Worm (Caenorhabditis elegans) whole organism, L4 larva: ENCODE results near the gene arrd-10.

Experiments
- D1046.2 ChIP-seq: fragments of 200-800 bp; sonication (Bioruptor generic); IDR thresholded peaks from 2 replicates; pipeline ENCODE4 v1.3.6; 2022; ENCODE audit warnings: missing genetic modification characterization, missing compliant biosample characterization
- F10B5.3 ChIP-seq: sonication (generic microtip); optimal IDR thresholded peaks from 2 replicates; lab custom pipeline; 2016; ENCODE audit warnings: mild to moderate bottlenecking, missing genetic modification characterization, missing compliant biosample characterization
- F37D6.2 ChIP-seq: sonication (generic microtip); optimal IDR thresholded peaks from 2 replicates; lab custom pipeline; 2016; ENCODE audit warnings: mild to moderate bottlenecking, missing genetic modification characterization, missing compliant biosample characterization
- F44E2.7 ChIP-seq: fragments of 200-800 bp; sonication (Bioruptor generic); IDR thresholded peaks from 2 replicates; pipeline ENCODE4 v2.1.2; 2022; ENCODE audit warnings: missing genetic modification characterization, missing compliant biosample characterization
- T20F7.1 ChIP-seq: fragments of 200-800 bp; sonication (Bioruptor generic); optimal IDR thresholded peaks from 2 replicates; lab custom pipeline; 2018; ENCODE audit warnings: mild to moderate bottlenecking, missing genetic modification characterization, missing compliant biosample characterization
- T26A8.4 ChIP-seq: fragments of 200-800 bp; sonication (Bioruptor generic); IDR thresholded peaks from 2 replicates; pipeline ENCODE4 v1.3.6; 2022; ENCODE audit warnings: missing genetic modification characterization, missing compliant biosample characterization
- ZK546.5 ChIP-seq, 2 experiments: sonication (generic microtip); optimal IDR thresholded peaks; 2 replicates each; lab custom pipeline; 2017; ENCODE audit warnings: missing biosample characterization in 2 of 2, missing genetic modification characterization in 2 of 2
- aly-2 ChIP-seq: sonication (generic microtip); optimal IDR thresholded peaks from 2 replicates; lab custom pipeline; 2018; ENCODE audit warnings: missing biosample characterization, missing genetic modification characterization
- ceh-20 ChIP-seq: fragments of 200-800 bp; sonication (Bioruptor generic); IDR thresholded peaks from 2 replicates; pipeline ENCODE4 v1.3.6; 2022; ENCODE audit warnings: missing genetic modification reagents, missing genetic modification characterization, missing compliant biosample characterization
- ceh-62 ChIP-seq: sonication (generic microtip); optimal IDR thresholded peaks from 2 replicates; lab custom pipeline; 2017; ENCODE audit warnings: missing biosample characterization, missing genetic modification characterization
- ces-1 ChIP-seq: fragments of 150-350 bp; sonication (generic microtip); optimal IDR thresholded peaks from 4 replicates; lab custom pipeline; 2014; ENCODE audit warnings: missing biosample characterization, missing genetic modification reagents, missing genetic modification characterization
- cey-2 ChIP-seq: sonication (generic microtip); optimal IDR thresholded peaks from 3 replicates; lab custom pipeline; 2017; ENCODE audit warnings: missing genetic modification characterization, mild to moderate bottlenecking, missing compliant biosample characterization, antibody characterized with exemption, borderline replicate concordance; ENCODE audit not compliant: insufficient read depth
- dmd-9 ChIP-seq: fragments of 200-800 bp; sonication (Bioruptor generic); IDR thresholded peaks from 2 replicates; pipeline ENCODE4 v1.3.6; 2022; ENCODE audit warnings: missing genetic modification reagents, missing genetic modification characterization, missing compliant biosample characterization
- dpl-1 ChIP-seq: fragments of 150-350 bp; optimal IDR thresholded peaks from 2 replicates; lab custom pipeline; 2014; ENCODE audit warnings: missing biosample characterization, missing genetic modification reagents, missing genetic modification characterization
- dve-1 ChIP-seq: sonication (generic microtip); optimal IDR thresholded peaks from 2 replicates; lab custom pipeline; 2017; ENCODE audit warnings: antibody characterized with exemption, mild to moderate bottlenecking, missing genetic modification characterization, missing compliant biosample characterization; ENCODE audit not compliant: insufficient read depth
- fos-1 ChIP-seq: fragments of 150-350 bp; optimal IDR thresholded peaks from 2 replicates; lab custom pipeline; 2014; ENCODE audit warnings: missing biosample characterization, missing genetic modification characterization
- gei-8 ChIP-seq: fragments of 200-800 bp; sonication (Bioruptor generic); optimal IDR thresholded peaks from 2 replicates; lab custom pipeline; 2018; ENCODE audit warnings: mild to moderate bottlenecking, missing genetic modification characterization, missing compliant biosample characterization
- hif-1 ChIP-seq, 2 experiments: sonication (generic microtip); optimal IDR thresholded peaks; 2 replicates each; lab custom pipeline; 2016 to 2017; ENCODE audit warnings: missing compliant biosample characterization in 2 of 2, missing genetic modification characterization in 2 of 2, missing genetic modification reagents in 2 of 2, missing genotype in 2 of 2, mild to moderate bottlenecking in 1 of 2
- lim-7 ChIP-seq: fragments of 200-800 bp; sonication (Bioruptor generic); IDR thresholded peaks from 2 replicates; pipeline ENCODE4 v1.3.6; 2022; ENCODE audit warnings: missing genetic modification characterization, missing compliant biosample characterization
- lin-1 ChIP-seq: fragments of 200-800 bp; sonication (Bioruptor generic); IDR thresholded peaks from 2 replicates; pipeline ENCODE4 v1.3.6; 2022; ENCODE audit warnings: missing genetic modification reagents, missing genetic modification characterization, missing compliant biosample characterization
- lin-38 ChIP-seq: fragments of 200-800 bp; sonication (Bioruptor generic); IDR thresholded peaks from 2 replicates; pipeline ENCODE4 v1.3.6; 2022; ENCODE audit warnings: missing genetic modification reagents, missing genetic modification characterization, missing compliant biosample characterization
- lin-39 ChIP-seq: fragments of 150-350 bp; optimal IDR thresholded peaks from 2 replicates; lab custom pipeline; 2014; ENCODE audit warnings: missing biosample characterization, missing genetic modification reagents, missing genetic modification characterization
- lir-3 ChIP-seq: sonication (generic microtip); optimal IDR thresholded peaks from 2 replicates; lab custom pipeline; 2016; ENCODE audit warnings: mild to moderate bottlenecking, missing genetic modification characterization, missing compliant biosample characterization
- lsy-2 ChIP-seq, 2 experiments: fragments of 150-350 bp in 1 of 2; sonication (generic microtip) in 1 of 2; optimal IDR thresholded peaks; 2 replicates each; lab custom pipeline; 2014 to 2017; ENCODE audit warnings: missing biosample characterization in 2 of 2, missing genetic modification characterization in 2 of 2
- mep-1 ChIP-seq: fragments of 150-350 bp; sonication (generic microtip); optimal IDR thresholded peaks from 3 replicates; lab custom pipeline; 2014; ENCODE audit warnings: missing biosample characterization, missing genetic modification characterization
- mes-2 ChIP-seq: sonication (generic microtip); optimal IDR thresholded peaks from 2 replicates; lab custom pipeline; 2016; ENCODE audit warnings: missing genotype, mild to moderate bottlenecking, missing genetic modification characterization, missing compliant biosample characterization; ENCODE audit not compliant: poor library complexity, severe bottlenecking
- mxl-2 ChIP-seq: fragments of 200-800 bp; sonication (Bioruptor generic); conservative IDR thresholded peaks from 2 replicates; pipeline ENCODE4 v1.3.6; 2022; ENCODE audit warnings: missing genetic modification reagents, missing genetic modification characterization, missing compliant biosample characterization
- nhr-11 ChIP-seq: fragments of 150-350 bp; optimal IDR thresholded peaks from 2 replicates; lab custom pipeline; 2014; ENCODE audit warnings: missing biosample characterization, missing genetic modification characterization
- nhr-111 ChIP-seq: fragments of 200-800 bp; sonication (Bioruptor generic); optimal IDR thresholded peaks from 2 replicates; lab custom pipeline; 2018; ENCODE audit warnings: mild to moderate bottlenecking, missing genetic modification characterization, missing compliant biosample characterization
- nhr-237 ChIP-seq: sonication (generic microtip); optimal IDR thresholded peaks from 2 replicates; lab custom pipeline; 2017; ENCODE audit warnings: missing biosample characterization, missing genetic modification characterization
- nhr-28 ChIP-seq: fragments of 150-350 bp; optimal IDR thresholded peaks from 2 replicates; lab custom pipeline; 2014; ENCODE audit warnings: missing biosample characterization, missing genetic modification characterization
- nhr-41 ChIP-seq: fragments of 200-800 bp; sonication (Bioruptor generic); IDR thresholded peaks from 2 replicates; pipeline ENCODE4 v1.3.6; 2022; ENCODE audit warnings: missing genetic modification reagents, missing genetic modification characterization, missing compliant biosample characterization
- nhr-48 ChIP-seq: sonication (generic microtip); optimal IDR thresholded peaks from 2 replicates; lab custom pipeline; 2016; ENCODE audit warnings: mild to moderate bottlenecking, missing genetic modification characterization, missing compliant biosample characterization
- nhr-6 ChIP-seq: fragments of 150-350 bp; optimal IDR thresholded peaks from 2 replicates; lab custom pipeline; 2014; ENCODE audit warnings: missing biosample characterization, missing genetic modification characterization
- pha-4 ChIP-seq, 2 experiments: fragments of 150-350 bp in 1 of 2; fragments of 200-800 bp in 1 of 2; sonication (Bioruptor generic) in 1 of 2; IDR thresholded peaks in 1 of 2; optimal IDR thresholded peaks in 1 of 2; 2 replicates each; pipeline versions ENCODE4 v1.3.6 to Lab custom; 2014 to 2022; ENCODE audit warnings: missing genetic modification characterization in 2 of 2, missing genetic modification reagents in 2 of 2, missing biosample characterization in 1 of 2, missing compliant biosample characterization in 1 of 2
- php-3 ChIP-seq: fragments of 200-800 bp; sonication (Bioruptor generic); IDR thresholded peaks from 2 replicates; pipeline ENCODE4 v1.3.6; 2022; ENCODE audit warnings: missing genetic modification reagents, missing genetic modification characterization, missing compliant biosample characterization
- sdz-12 ChIP-seq: fragments of 200-800 bp; sonication (Bioruptor generic); optimal IDR thresholded peaks from 2 replicates; lab custom pipeline; 2018; ENCODE audit warnings: mild to moderate bottlenecking, missing genetic modification characterization, missing compliant biosample characterization
- skn-1 ChIP-seq: fragments of 150-350 bp; optimal IDR thresholded peaks from 2 replicates; lab custom pipeline; 2014; ENCODE audit warnings: missing biosample characterization, missing genetic modification characterization
- snpc-1.2 ChIP-seq: fragments of 200-800 bp; sonication (Bioruptor generic); IDR thresholded peaks from 2 replicates; pipeline ENCODE4 v1.3.6; 2022; ENCODE audit warnings: missing genetic modification reagents, missing genetic modification characterization, missing compliant biosample characterization
- snpc-4 ChIP-seq: fragments of 150-350 bp; optimal IDR thresholded peaks from 2 replicates; lab custom pipeline; 2014; ENCODE audit warnings: missing biosample characterization, missing genetic modification characterization
- spr-1 ChIP-seq: sonication (generic microtip); optimal IDR thresholded peaks from 2 replicates; lab custom pipeline; 2016; ENCODE audit warnings: mild to moderate bottlenecking, missing genetic modification characterization, missing compliant biosample characterization
- tag-97 ChIP-seq: fragments of 200-800 bp; sonication (Bioruptor generic); IDR thresholded peaks from 2 replicates; pipeline ENCODE4 v1.3.6; 2022; ENCODE audit warnings: missing genetic modification characterization, missing compliant biosample characterization
- unc-130 ChIP-seq: sonication (generic microtip); optimal IDR thresholded peaks from 2 replicates; lab custom pipeline; 2016; ENCODE audit warnings: missing genetic modification reagents, missing genetic modification characterization, missing compliant biosample characterization
- unc-39 ChIP-seq: sonication (generic microtip); optimal IDR thresholded peaks from 2 replicates; lab custom pipeline; 2017; ENCODE audit warnings: missing biosample characterization, missing genetic modification characterization
- unc-62 ChIP-seq, 3 experiments: fragments of 150-350 bp in 1 of 3; sonication (generic microtip); optimal IDR thresholded peaks in 2 of 3; peaks in 1 of 3; 1 replicate in 1 of 3; 2 replicates in 2 of 3; lab custom pipeline; 2014 to 2017; ENCODE audit warnings: missing biosample characterization in 3 of 3, missing genetic modification characterization in 3 of 3, missing genetic modification reagents in 3 of 3, missing genotype in 1 of 3
- vab-7 ChIP-seq: fragments of 200-800 bp; sonication (Bioruptor generic); IDR thresholded peaks from 2 replicates; pipeline ENCODE4 v1.3.6; 2022; ENCODE audit warnings: missing genetic modification reagents, missing genetic modification characterization, missing compliant biosample characterization
- zfp-2 ChIP-seq: sonication (generic microtip); optimal IDR thresholded peaks from 2 replicates; lab custom pipeline; 2016; ENCODE audit warnings: mild to moderate bottlenecking, missing genetic modification characterization, missing compliant biosample characterization
- ztf-7 ChIP-seq: fragments of 150-350 bp; optimal IDR thresholded peaks from 2 replicates; lab custom pipeline; 2014; ENCODE audit warnings: missing biosample characterization, missing genetic modification characterization

arrd-10 gene

ce11 chrII:12942496-12942895, 2.6 kb downstream of the arrd-10 start:
- TF ChIP-seq ces-1 (GFP tag; lab: Kevin White, UChicago) = no peak
- TF ChIP-seq nhr-28 = peak; percentile 22
- no peak for TF ChIP-seq nhr-111 (GFP tag; lab: Kevin White, UChicago)

ce11 chrII:12944587-12945126, 4.8 kb downstream of the arrd-10 start:
- TF ChIP-seq nhr-6 (tag; lab: Kevin White, UChicago) = peak; percentile 87
- TF ChIP-seq lim-7 (GFP tag; lab: Robert Waterston, UW) = peak; percentile 82
- TF ChIP-seq unc-130 = peak; percentile 90
- peak; percentile 46 for TF ChIP-seq unc-39 (tag; lab: Kevin White, UChicago)
- peak; percentile 99 for TF ChIP-seq T26A8.4
- no peak for TF ChIP-seq lin-39 (tag; lab: Kevin White, UChicago)
- peak; percentile 84 for TF ChIP-seq F44E2.7 (GFP tag; lab: Robert Waterston, UW)
- peak; percentile 87 for TF ChIP-seq php-3 (GFP tag; lab: Robert Waterston, UW)
- no peak for TF ChIP-seq ZK546.5 (tag; optimal IDR thresholded peaks at IDR 0.05; lab: Kevin White, UChicago)
- peak; percentile 88 for TF ChIP-seq sdz-12
- TF ChIP-seq dve-1 = peak; percentile 97
- TF ChIP-seq cey-2 (tag; lab: Kevin White, UChicago) = no peak
- TF ChIP-seq F10B5.3 (tag; lab: Kevin White, UChicago) = peak; percentile 88
- TF ChIP-seq hif-1 (tag; optimal IDR thresholded peaks at IDR 0.05; lab: Kevin White, UChicago) = peak; percentile 70 to 81
- peak; percentile 18 for TF ChIP-seq fos-1 (tag; lab: Kevin White, UChicago)
- TF ChIP-seq snpc-1.2 (GFP tag; lab: Robert Waterston, UW) = peak; percentile 84
- TF ChIP-seq lsy-2 (tag; optimal IDR thresholded peaks at IDR 0.05; lab: Kevin White, UChicago) = peak; percentile 76 to 86
- peak; percentile 90 for TF ChIP-seq gei-8 (GFP tag; lab: Kevin White, UChicago)
- peak; percentile 60 for TF ChIP-seq nhr-11
- TF ChIP-seq spr-1 (tag; lab: Kevin White, UChicago) = peak; percentile 94
- peak; percentile 92 for TF ChIP-seq nhr-48 (tag; lab: Kevin White, UChicago)
- peak; percentile 89 for TF ChIP-seq dmd-9
- TF ChIP-seq mep-1 (tag; lab: Kevin White, UChicago) = peak; percentile 97
- peak; percentile 95 for TF ChIP-seq pha-4 (GFP tag; IDR thresholded peaks at IDR 0.05; lab: Robert Waterston, UW)
- TF ChIP-seq pha-4 (tag; optimal IDR thresholded peaks at IDR 0.05; lab: Kevin White, UChicago) = no peak
- TF ChIP-seq nhr-41 (GFP tag; lab: Robert Waterston, UW) = peak; percentile 89
- no peak for TF ChIP-seq T20F7.1
- peak; percentile 76 for TF ChIP-seq lin-1
- peak; percentile 93 for TF ChIP-seq mes-2 (tag; lab: Kevin White, UChicago)
- TF ChIP-seq lin-38 (GFP tag; lab: Robert Waterston, UW) = peak; percentile 88
- no peak for TF ChIP-seq ceh-62 (tag; lab: Kevin White, UChicago)
- TF ChIP-seq vab-7 = peak; percentile 79; the same call in 1 of the 2 replicates
- peak; percentile 82 for TF ChIP-seq F37D6.2 (tag; lab: Kevin White, UChicago)
- no peak for TF ChIP-seq skn-1 (tag; lab: Kevin White, UChicago)
- peak; percentile 73 for TF ChIP-seq ceh-20
- TF ChIP-seq mxl-2 = peak; percentile 58; the same call in 1 of the 2 replicates
- TF ChIP-seq dpl-1 (GFP tag; lab: Kevin White, UChicago) = peak; percentile 72
- peak; percentile 38 for TF ChIP-seq ztf-7 (tag; lab: Kevin White, UChicago)
- peak in 1 of 2 experiments; percentile 94 for TF ChIP-seq unc-62 (GFP tag; optimal IDR thresholded peaks at IDR 0.05 in 1 of 2; lab: Kevin White, UChicago)
- TF ChIP-seq unc-62 (tag; optimal IDR thresholded peaks at IDR 0.05; lab: Kevin White, UChicago) = no peak
- peak; percentile 31 for TF ChIP-seq nhr-237
- TF ChIP-seq aly-2 (tag; lab: Kevin White, UChicago) = peak; percentile 62
- TF ChIP-seq zfp-2 (tag; lab: Kevin White, UChicago) = peak; percentile 83
- TF ChIP-seq D1046.2 (GFP tag; lab: Robert Waterston, UW) = peak; percentile 88
- peak; percentile 97 for TF ChIP-seq snpc-4 (tag; lab: Kevin White, UChicago)
- peak; percentile 82 for TF ChIP-seq lir-3 (tag; lab: Kevin White, UChicago)
- no peak for TF ChIP-seq tag-97
